Worm (Caenorhabditis elegans): ENCODE measurements around the gene srg-15.

The srg-15 gene

ce11 chrII:8716231-8716878, 6.1 kb upstream of the srg-15 start, which contains the start of the genes cyn-11 and T01B7.5 (continued):
- TF ChIP-seq lim-6 (tag; optimal IDR thresholded peaks at IDR 0.05) (no peak), hlh-8 (tag; optimal IDR thresholded peaks at IDR 0.05) (no peak), syd-9 (tag; optimal IDR thresholded peaks at IDR 0.05) (no peak), ztf-16 (tag; optimal IDR thresholded peaks at IDR 0.05) (no peak), ceh-19 (GFP tag; optimal IDR thresholded peaks at IDR 0.05) (no peak), ceh-6 (GFP tag; optimal IDR thresholded peaks at IDR 0.05) (no peak), nhr-11 (tag; optimal IDR thresholded peaks at IDR 0.05) (no peak), elt-2 (tag; optimal IDR thresholded peaks at IDR 0.05) (peak; percentile 63), sdc-2 (tag; optimal IDR thresholded peaks at IDR 0.05) (no peak), hlh-15 (tag; optimal IDR thresholded peaks at IDR 0.05) (no peak), pha-4 (tag; optimal IDR thresholded peaks at IDR 0.05) (no peak), unc-3 (GFP tag; conservative IDR thresholded peaks at IDR 0.05) (no peak), unc-3 (tag; optimal IDR thresholded peaks at IDR 0.05) (no peak), mec-3 (tag; optimal IDR thresholded peaks at IDR 0.05; ENCODE audit: borderline replicate concordance) (no peak), zip-5 (tag; optimal IDR thresholded peaks at IDR 0.05) (no peak), ceh-48 (tag; optimal IDR thresholded peaks at IDR 0.05) (no peak), ceh-24 (tag; optimal IDR thresholded peaks at IDR 0.05) (no peak), che-1 (tag; optimal IDR thresholded peaks at IDR 0.05) (no peak), sox-4 (tag; optimal IDR thresholded peaks at IDR 0.05) (no peak), dve-1 (tag; optimal IDR thresholded peaks at IDR 0.05) (no peak), npax-4 (tag; optimal IDR thresholded peaks at IDR 0.05) (no peak), ref-2 (tag; optimal IDR thresholded peaks at IDR 0.05) (no peak)

DNA sequence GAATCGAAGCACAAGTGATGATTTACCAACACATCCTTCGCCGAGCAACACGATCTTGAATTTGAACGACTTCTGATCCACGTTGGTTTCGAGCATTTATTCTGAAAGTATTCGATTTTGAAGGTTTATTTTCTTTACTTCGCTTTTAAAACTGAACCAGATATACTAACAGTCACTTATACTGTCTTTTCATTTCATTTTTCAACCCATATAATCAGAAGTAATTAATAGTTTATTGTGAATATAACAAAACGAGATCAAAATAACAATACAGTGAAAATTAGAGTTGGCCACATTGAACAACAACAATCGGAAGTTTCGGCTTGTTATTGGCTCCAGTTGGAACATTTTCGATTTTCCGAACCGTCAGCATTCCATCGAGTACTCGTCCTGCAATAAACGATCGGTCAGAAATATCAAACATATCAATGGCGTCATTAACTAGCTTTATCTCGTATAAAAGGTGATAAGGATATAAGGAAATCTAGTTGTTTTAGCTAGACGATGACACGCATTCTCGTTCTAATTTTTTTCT, 4.8 kb upstream of the srg-15 start, which contains the start of the genes rab-21 and T01B7.13:
TSS of gene rab-21 (minus strand) at position 101 of the 535 bp plus-strand sequence.
TSS of gene T01B7.13 (plus strand) at position 485 of the 535 bp plus-strand sequence.
- TF ChIP-seq ceh-48 (tag; optimal IDR thresholded peaks at IDR 0.05) (no peak), ceh-19 (GFP tag; optimal IDR thresholded peaks at IDR 0.05) (no peak), gmeb-2 (tag; optimal IDR thresholded peaks at IDR 0.05) (no peak)

DNA sequence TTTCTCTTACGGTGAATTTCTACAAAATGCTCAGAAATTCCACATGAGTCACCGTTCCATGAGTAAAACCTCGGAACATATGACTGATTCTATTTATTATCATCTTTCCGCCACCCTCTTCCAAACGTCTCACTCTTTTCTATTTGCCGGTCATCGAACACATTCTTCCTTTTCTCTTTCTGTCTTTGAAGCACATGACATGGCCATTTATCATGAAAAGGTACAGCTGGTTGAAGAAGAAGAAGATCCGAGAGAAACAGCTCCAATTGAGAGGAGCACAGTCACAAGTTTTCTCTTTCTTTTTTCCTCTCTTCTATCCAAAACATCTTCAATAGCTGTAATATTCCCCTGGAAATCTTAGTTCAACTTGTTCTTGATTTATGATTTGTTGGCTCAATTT, 3.2 kb downstream of the srg-15 start, which contains the start of gene cup-16:
TSS of gene cup-16 (plus strand) at position 132 of the 400 bp plus-strand sequence.
- TF ChIP-seq pha-4 (tag; optimal IDR thresholded peaks at IDR 0.05) (no peak), unc-55 (GFP tag; optimal IDR thresholded peaks at IDR 0.05) (no peak), ceh-6 (GFP tag; optimal IDR thresholded peaks at IDR 0.05) (no peak), fax-1 (tag; optimal IDR thresholded peaks at IDR 0.05) (no peak), ceh-2 (tag; optimal IDR thresholded peaks at IDR 0.05) (no peak), fkh-10 (GFP tag; optimal IDR thresholded peaks at IDR 0.05) (no peak), ceh-22 (tag; optimal IDR thresholded peaks at IDR 0.05) (no peak), ceh-9 (tag; optimal IDR thresholded peaks at IDR 0.05) (no peak), hlh-13 (GFP tag; optimal IDR thresholded peaks at IDR 0.05) (no peak), ceh-45 (GFP tag; IDR thresholded peaks at IDR 0.05) (no peak), ref-2 (tag; optimal IDR thresholded peaks at IDR 0.05) (no peak), pat-9 (tag; optimal IDR thresholded peaks at IDR 0.05) (no peak), K09A11.1 (tag; optimal IDR thresholded peaks at IDR 0.05; ENCODE audit: insufficient read depth) (no peak), hlh-8 (tag; optimal IDR thresholded peaks at IDR 0.05) (no peak), pqm-1 (tag; optimal IDR thresholded peaks at IDR 0.05) (no peak), ceh-31 (tag; optimal IDR thresholded peaks at IDR 0.05) (no peak), T23F11.4 (GFP tag; optimal IDR thresholded peaks at IDR 0.05) (no peak), C08G9.2 (tag; optimal IDR thresholded peaks at IDR 0.05) (no peak), hlh-6 (tag; optimal IDR thresholded peaks at IDR 0.05) (no peak)

Measured in whole organism, late embryonic.